Fruit fly (Drosophila melanogaster): ENCODE measurements around the gene Ctps.

Ctps gene

DNA sequence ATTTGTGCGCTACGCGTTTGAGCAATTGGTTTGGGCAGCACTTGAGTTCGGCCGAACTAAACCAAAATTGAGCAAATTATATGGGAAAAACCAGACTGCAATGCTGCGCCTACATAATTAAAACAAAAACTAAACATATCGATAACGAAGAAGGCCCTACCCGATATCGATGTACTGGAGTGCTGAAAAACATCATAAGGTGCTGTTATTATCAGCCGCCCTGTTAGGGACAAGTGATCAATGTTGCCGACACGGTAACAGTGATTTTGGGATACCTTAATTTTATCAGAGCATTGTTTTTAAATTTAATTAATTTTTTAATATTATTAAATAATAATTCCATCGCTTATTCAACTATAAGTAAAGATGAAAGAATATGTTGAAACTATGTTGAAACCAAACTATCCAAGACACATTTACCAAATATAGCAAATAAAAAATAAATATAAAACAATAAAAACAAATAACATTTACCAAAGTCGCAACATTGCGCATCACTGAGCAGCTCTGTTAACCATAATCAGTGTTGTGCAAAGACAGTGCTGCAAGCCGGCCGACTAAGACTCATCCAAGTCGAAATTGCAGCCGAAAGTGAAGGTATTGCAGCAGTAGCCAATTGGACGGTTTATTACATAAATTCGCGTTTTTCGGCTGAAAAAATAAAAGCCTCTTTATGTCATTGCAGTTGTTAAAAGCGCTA is 3.0 kb upstream of the Ctps start, which contains the start of the genes sstn, Plp and GlyRS (continued):
- TF ChIP-seq lilli (GFP tag; optimal IDR thresholded peaks at IDR 0.05), result peak; percentile 41
- peak; percentile 6 for TF ChIP-seq Sry-δ (GFP tag; optimal IDR thresholded peaks at IDR 0.05)
- TF ChIP-seq sens-2 (GFP tag; IDR thresholded peaks at IDR 0.05), result no peak
- no peak for TF ChIP-seq Nf-YB (GFP tag; optimal IDR thresholded peaks at IDR 0.05)
- TF ChIP-seq sqz (GFP tag; optimal IDR thresholded peaks at IDR 0.05), result peak; percentile 13
- TF ChIP-seq wdn (GFP tag; IDR thresholded peaks at IDR 0.05), result no peak
- TF ChIP-seq bowl (GFP tag; IDR thresholded peaks at IDR 0.05), result no peak
- no peak for TF ChIP-seq fd96Cb (tag; optimal IDR thresholded peaks at IDR 0.05)
- no peak for TF ChIP-seq so (GFP tag; IDR thresholded peaks at IDR 0.05)
- no peak for TF ChIP-seq Atf6 (GFP tag; IDR thresholded peaks at IDR 0.05)
- TF ChIP-seq CG2199 (GFP tag; IDR thresholded peaks at IDR 0.05), result no peak
- no peak for TF ChIP-seq HLH54F (GFP tag; optimal IDR thresholded peaks at IDR 0.05)
- TF ChIP-seq CG9609 (GFP tag; optimal IDR thresholded peaks at IDR 0.05), result no peak
- no peak for TF ChIP-seq vfl (GFP tag; optimal IDR thresholded peaks at IDR 0.05)
- TF ChIP-seq Fer1 (GFP tag; optimal IDR thresholded peaks at IDR 0.05), result peak; percentile 32
- TF ChIP-seq eyg (GFP tag; optimal IDR thresholded peaks at IDR 0.05), result no peak
- TF ChIP-seq scrt (GFP tag; optimal IDR thresholded peaks at IDR 0.05), result no peak
- no peak for TF ChIP-seq Spps (tag; optimal IDR thresholded peaks at IDR 0.05)
- peak; percentile 61 for TF ChIP-seq Jarid2 (GFP tag; optimal IDR thresholded peaks at IDR 0.05)
- peak; percentile 18 for TF ChIP-seq corto (GFP tag; optimal IDR thresholded peaks at IDR 0.05)
- no peak for TF ChIP-seq mirr (GFP tag; optimal IDR thresholded peaks at IDR 0.05)
- TF ChIP-seq dati (GFP tag; IDR thresholded peaks at IDR 0.05), result no peak
- peak; percentile 15 for TF ChIP-seq CG1529 (GFP tag; optimal IDR thresholded peaks at IDR 0.05)
- TF ChIP-seq CG6689 (GFP tag; IDR thresholded peaks at IDR 0.05), result no peak
- no peak for TF ChIP-seq shn (GFP tag; optimal IDR thresholded peaks at IDR 0.05)
- peak; percentile 58 for TF ChIP-seq nmo (GFP tag; optimal IDR thresholded peaks at IDR 0.05)
- TF ChIP-seq CG34422 (GFP tag; IDR thresholded peaks at IDR 0.05), result peak; percentile 41; the same call in 1 of the 3 replicates
- TF ChIP-seq CG3407 (GFP tag; optimal IDR thresholded peaks at IDR 0.05), result peak; percentile 28
- TF ChIP-seq nerfin-1 (tag; optimal IDR thresholded peaks at IDR 0.05), result no peak
- no peak for TF ChIP-seq NC2β (GFP tag; optimal IDR thresholded peaks at IDR 0.05)
- TF ChIP-seq gro (GFP tag; optimal IDR thresholded peaks at IDR 0.05), result no peak
- no peak for TF ChIP-seq caup (GFP tag; optimal IDR thresholded peaks at IDR 0.05; ENCODE audit: severe bottlenecking)
- TF ChIP-seq CG11247 (GFP tag; IDR thresholded peaks at IDR 0.05), result no peak
- no peak for TF ChIP-seq CG4328 (GFP tag; optimal IDR thresholded peaks at IDR 0.05)
- TF ChIP-seq ham (GFP tag; IDR thresholded peaks at IDR 0.05), result no peak
- TF ChIP-seq CG4404 (GFP tag; IDR thresholded peaks at IDR 0.05), result no peak
- no peak for TF ChIP-seq CG17802 (tag; optimal IDR thresholded peaks at IDR 0.05)
- peak; percentile 92 for TF ChIP-seq Elba2 (GFP tag; optimal IDR thresholded peaks at IDR 0.05)
- no peak for TF ChIP-seq bab2 (GFP tag; optimal IDR thresholded peaks at IDR 0.05)
- TF ChIP-seq CG17385 (GFP tag; optimal IDR thresholded peaks at IDR 0.05), result peak; percentile 27
- no peak for TF ChIP-seq CG11398 (GFP tag; optimal IDR thresholded peaks at IDR 0.05)
- 0 out of 2 replicates have a peak, but pooled peaks have one; percentile 20 for TF ChIP-seq ato (GFP tag; IDR thresholded peaks at IDR 0.05; ENCODE audit: partially characterized antibody)
- no peak for TF ChIP-seq Neu2 (GFP tag; optimal IDR thresholded peaks at IDR 0.05; ENCODE audit: borderline replicate concordance)
- peak; percentile 50 for TF ChIP-seq Max (GFP tag; optimal IDR thresholded peaks at IDR 0.05)
- TF ChIP-seq Asciz (GFP tag; optimal IDR thresholded peaks at IDR 0.05), result peak; percentile 23
- no peak for TF ChIP-seq Drgx (GFP tag; IDR thresholded peaks at IDR 0.05)
- no peak for TF ChIP-seq CG7786 (GFP tag; optimal IDR thresholded peaks at IDR 0.05)
- no peak for TF ChIP-seq Xrp1 (GFP tag; IDR thresholded peaks at IDR 0.05)
- no peak for TF ChIP-seq salm (tag; optimal IDR thresholded peaks at IDR 0.05)
- no peak for TF ChIP-seq cg (GFP tag; optimal IDR thresholded peaks at IDR 0.05)
- no peak for TF ChIP-seq Usf (GFP tag; optimal IDR thresholded peaks at IDR 0.05)

All from whole organism, embryonic.